Fruit fly (Drosophila melanogaster): Measurements from ENCODE around the gene Vha14-2.

The Vha14-2 gene

DNA sequence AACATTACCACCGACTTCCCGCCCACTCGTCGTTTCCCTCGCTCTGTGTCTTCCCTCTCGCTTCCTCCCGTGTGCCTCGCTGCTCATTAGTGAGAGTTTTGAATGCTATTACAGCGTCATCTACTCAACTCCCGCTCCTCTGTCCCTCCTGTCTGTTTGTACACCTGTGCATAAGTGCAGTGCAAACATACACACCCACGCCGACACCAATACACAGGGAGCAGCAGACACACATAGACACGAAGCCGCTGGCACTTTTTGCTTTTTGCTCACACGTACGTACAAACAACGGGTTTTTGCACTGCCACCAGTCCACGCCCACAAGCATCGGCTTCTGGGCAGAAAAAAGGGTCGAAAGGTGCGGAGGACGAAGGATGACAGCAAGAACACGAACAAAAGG lies 19.4 kb downstream of the Vha14-2 start:
- TF ChIP-seq Hr96 (GFP tag; optimal IDR thresholded peaks at IDR 0.05) (no peak), toe (GFP tag; optimal IDR thresholded peaks at IDR 0.05) (no peak), Crg-1 (GFP tag; optimal IDR thresholded peaks at IDR 0.05) (no peak), CG7101 (tag; optimal IDR thresholded peaks at IDR 0.05) (no peak), CG1620 (GFP tag; optimal IDR thresholded peaks at IDR 0.05) (no peak), tj (GFP tag; optimal IDR thresholded peaks at IDR 0.05) (no peak), Mnt (GFP tag; optimal IDR thresholded peaks at IDR 0.05) (no peak), bab1 (GFP tag; optimal IDR thresholded peaks at IDR 0.05) (no peak), CG12768 (GFP tag; optimal IDR thresholded peaks at IDR 0.05) (no peak), CG14711 (tag; optimal IDR thresholded peaks at IDR 0.05) (no peak), cnc (optimal IDR thresholded peaks at IDR 0.05) (no peak), CG33017 (tag; optimal IDR thresholded peaks at IDR 0.05) (no peak)

DNA sequence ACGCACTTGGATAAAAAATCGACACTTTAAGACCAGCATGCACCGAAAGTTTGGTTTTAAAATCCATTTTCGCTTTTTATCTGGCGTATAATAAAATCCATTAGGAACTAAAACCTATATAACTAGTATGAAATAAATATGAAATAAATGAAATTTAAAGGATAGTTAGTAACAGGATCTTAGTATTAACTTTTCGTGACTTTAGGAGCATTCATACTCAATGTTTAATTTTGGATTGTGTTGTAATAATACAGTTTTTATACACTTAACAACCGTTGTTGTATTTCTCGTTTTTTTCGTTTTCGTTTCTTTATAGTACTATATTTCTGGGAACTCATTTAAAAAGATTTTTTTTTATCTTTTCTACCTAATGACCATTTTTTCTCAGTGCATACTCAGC lies 26.7 kb downstream of the Vha14-2 start:
- TF ChIP-seq cic (GFP tag; optimal IDR thresholded peaks at IDR 0.05): no peak

DNA sequence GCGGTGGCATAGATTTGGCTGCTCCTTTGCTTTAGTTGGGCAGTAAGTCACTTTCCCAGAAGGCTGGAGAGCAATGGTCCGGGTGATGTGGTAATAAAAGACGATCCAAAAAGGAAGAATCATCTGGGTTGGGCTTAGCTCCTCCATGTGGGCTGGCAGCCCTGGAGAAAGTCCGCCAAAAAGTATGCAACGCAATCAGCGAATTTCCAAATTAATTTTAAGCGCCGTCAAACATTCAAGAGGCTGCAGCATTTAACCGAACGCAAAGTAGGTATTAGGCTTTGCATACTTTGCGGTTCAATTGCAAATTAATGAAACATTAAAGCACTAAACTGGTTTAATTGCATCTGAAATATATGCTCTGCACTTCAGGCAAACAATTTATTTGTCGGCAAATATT lies 27.2 kb downstream of the Vha14-2 start:
- TF ChIP-seq bab1 (GFP tag; optimal IDR thresholded peaks at IDR 0.05) (no peak), toe (GFP tag; optimal IDR thresholded peaks at IDR 0.05) (no peak), CG14711 (tag; optimal IDR thresholded peaks at IDR 0.05) (no peak), CG7045 (GFP tag; optimal IDR thresholded peaks at IDR 0.05) (no peak), CG7101 (tag; optimal IDR thresholded peaks at IDR 0.05) (no peak), cnc (optimal IDR thresholded peaks at IDR 0.05) (no peak), kay (GFP tag; ENCODE audit: borderline replicate concordance) (no peak)

DNA sequence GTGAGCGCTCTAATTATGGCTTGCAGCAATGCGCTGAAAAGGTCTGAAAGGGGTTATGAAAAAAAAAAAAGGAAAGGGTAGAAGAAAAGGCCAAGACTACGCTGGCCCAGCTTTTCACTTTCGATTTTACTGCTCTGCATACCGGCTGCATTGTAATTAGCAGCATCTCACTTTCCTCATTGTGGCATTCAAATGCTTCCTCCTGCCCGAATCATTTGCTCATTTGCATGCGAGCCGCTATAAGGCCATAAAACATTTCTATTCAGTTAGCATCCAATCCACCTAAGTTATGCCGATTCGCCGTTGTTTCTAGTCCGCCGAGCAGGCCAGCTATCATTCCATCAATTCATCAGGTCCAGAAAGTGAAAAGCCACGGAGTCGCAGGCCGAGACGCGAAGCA lies 31.2 kb downstream of the Vha14-2 start:
- TF ChIP-seq CG11617 (GFP tag; optimal IDR thresholded peaks at IDR 0.05) (no peak), CG7101 (tag; optimal IDR thresholded peaks at IDR 0.05) (no peak), Mnt (GFP tag; optimal IDR thresholded peaks at IDR 0.05) (no peak), bab1 (GFP tag; optimal IDR thresholded peaks at IDR 0.05) (no peak), pad (GFP tag; optimal IDR thresholded peaks at IDR 0.05) (no peak), Clk (GFP tag; optimal IDR thresholded peaks at IDR 0.05) (no peak), CG1620 (GFP tag; optimal IDR thresholded peaks at IDR 0.05) (no peak), CG7045 (GFP tag; optimal IDR thresholded peaks at IDR 0.05) (no peak), CG14711 (tag; optimal IDR thresholded peaks at IDR 0.05) (no peak), Crg-1 (GFP tag; optimal IDR thresholded peaks at IDR 0.05) (no peak), cic (GFP tag; optimal IDR thresholded peaks at IDR 0.05) (no peak), CG5204 (GFP tag; optimal IDR thresholded peaks at IDR 0.05) (no peak), CG33017 (tag; optimal IDR thresholded peaks at IDR 0.05) (no peak), CG12768 (GFP tag; optimal IDR thresholded peaks at IDR 0.05) (no peak), Hr96 (GFP tag; optimal IDR thresholded peaks at IDR 0.05) (no peak), toe (GFP tag; optimal IDR thresholded peaks at IDR 0.05) (no peak), cnc (optimal IDR thresholded peaks at IDR 0.05) (no peak), tj (GFP tag; optimal IDR thresholded peaks at IDR 0.05) (no peak), ovo (GFP tag; optimal IDR thresholded peaks at IDR 0.05) (no peak), kay (GFP tag; ENCODE audit: borderline replicate concordance) (no peak)

DNA sequence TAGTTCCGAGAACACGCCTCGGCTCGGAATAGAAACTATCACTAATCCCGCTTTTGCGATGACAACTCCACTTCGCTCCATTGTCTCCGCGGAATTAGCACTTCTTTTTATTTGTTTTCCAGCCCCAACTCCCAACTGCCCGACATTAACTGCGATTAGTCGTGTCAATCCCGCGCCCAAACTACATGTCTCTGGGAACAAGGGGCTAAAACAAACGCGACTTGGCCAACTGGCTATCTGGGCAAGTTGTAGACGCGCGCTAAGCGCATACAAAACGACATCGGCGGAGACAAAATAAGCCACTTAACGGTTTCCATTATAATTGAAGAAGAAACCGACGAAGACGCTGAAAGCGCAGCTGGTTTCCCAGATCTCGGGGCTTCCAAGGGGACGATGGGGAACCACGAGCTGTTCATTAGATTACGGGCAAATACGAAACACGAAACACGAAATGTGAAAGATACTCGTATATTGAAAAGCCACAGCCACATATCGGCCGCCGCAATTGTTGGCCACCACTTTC lies 32.4 kb downstream of the Vha14-2 start:
- TF ChIP-seq CG14711 (tag; optimal IDR thresholded peaks at IDR 0.05) (no peak), Crg-1 (GFP tag; optimal IDR thresholded peaks at IDR 0.05) (no peak), ovo (GFP tag; optimal IDR thresholded peaks at IDR 0.05) (no peak), kay (GFP tag; ENCODE audit: borderline replicate concordance) (no peak), Mnt (GFP tag; optimal IDR thresholded peaks at IDR 0.05) (no peak), CG11617 (GFP tag; optimal IDR thresholded peaks at IDR 0.05) (no peak), CG5204 (GFP tag; optimal IDR thresholded peaks at IDR 0.05) (no peak), CG33017 (tag; optimal IDR thresholded peaks at IDR 0.05) (no peak), Clk (GFP tag; optimal IDR thresholded peaks at IDR 0.05) (no peak), cic (GFP tag; optimal IDR thresholded peaks at IDR 0.05) (no peak), CG1620 (GFP tag; optimal IDR thresholded peaks at IDR 0.05) (no peak), CG7045 (GFP tag; optimal IDR thresholded peaks at IDR 0.05) (no peak), cnc (optimal IDR thresholded peaks at IDR 0.05) (no peak), Hr96 (GFP tag; optimal IDR thresholded peaks at IDR 0.05) (no peak), toe (GFP tag; optimal IDR thresholded peaks at IDR 0.05) (no peak)

DNA sequence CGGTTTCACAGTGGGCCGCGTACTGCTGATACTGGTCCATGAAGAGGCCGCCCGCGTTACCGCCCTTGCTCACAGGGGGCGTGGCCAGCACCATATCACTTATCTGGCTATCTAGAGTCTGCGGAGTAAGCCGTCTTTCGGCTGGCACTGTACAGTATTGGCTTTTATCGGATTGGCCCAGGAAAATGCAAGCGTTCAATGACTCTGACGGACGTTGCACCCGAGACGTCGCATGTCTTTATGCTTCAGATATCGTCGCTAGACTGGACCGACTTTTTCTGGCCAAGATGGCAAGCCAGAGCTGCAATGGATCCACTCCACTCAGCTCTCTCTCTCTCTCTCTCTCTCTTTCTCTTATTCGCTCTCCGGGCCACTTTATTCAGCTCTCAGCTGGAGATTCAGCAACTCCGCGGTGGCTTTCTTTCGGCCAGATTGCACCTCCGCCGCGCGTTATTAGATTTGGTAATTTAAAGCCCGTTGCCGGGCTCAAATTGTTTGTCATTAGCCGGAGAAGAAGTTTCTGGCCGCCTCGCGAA lies 34.6 kb downstream of the Vha14-2 start, which contains the start of gene CG31559:
TSS of gene CG31559 (minus strand) at position 273 of the 536 bp plus-strand sequence.
- TF ChIP-seq Mnt (GFP tag; optimal IDR thresholded peaks at IDR 0.05) (no peak), CG33017 (tag; optimal IDR thresholded peaks at IDR 0.05) (no peak), cic (GFP tag; optimal IDR thresholded peaks at IDR 0.05) (no peak), cnc (optimal IDR thresholded peaks at IDR 0.05) (no peak), CG11617 (GFP tag; optimal IDR thresholded peaks at IDR 0.05) (no peak), ovo (GFP tag; optimal IDR thresholded peaks at IDR 0.05) (no peak), CG7045 (GFP tag; optimal IDR thresholded peaks at IDR 0.05) (no peak), pad (GFP tag; optimal IDR thresholded peaks at IDR 0.05) (no peak), Hr96 (GFP tag; optimal IDR thresholded peaks at IDR 0.05) (no peak), tj (GFP tag; optimal IDR thresholded peaks at IDR 0.05) (no peak), CG7101 (tag; optimal IDR thresholded peaks at IDR 0.05) (no peak), kay (GFP tag; ENCODE audit: borderline replicate concordance) (no peak), Crg-1 (GFP tag; optimal IDR thresholded peaks at IDR 0.05) (no peak), CG5204 (GFP tag; optimal IDR thresholded peaks at IDR 0.05) (no peak), CG1620 (GFP tag; optimal IDR thresholded peaks at IDR 0.05) (no peak)

DNA sequence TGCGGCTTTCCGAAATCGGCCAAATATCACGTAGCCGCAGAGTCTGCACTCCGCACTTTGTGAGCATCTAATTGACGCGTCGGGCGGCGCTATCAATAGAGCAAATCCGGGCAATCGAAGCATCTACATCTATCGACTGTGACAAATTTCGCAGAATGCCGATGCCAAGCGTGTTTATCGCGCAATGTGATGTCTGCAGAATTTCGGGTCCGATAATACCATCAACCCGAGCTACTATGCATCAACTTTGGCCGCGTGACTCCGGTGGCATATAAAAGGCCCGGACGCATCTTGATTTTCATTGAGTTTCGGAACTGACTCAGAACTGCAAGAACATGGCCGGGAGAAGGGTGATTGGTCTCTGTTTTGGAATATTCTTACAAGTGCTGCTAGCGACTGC lies 44.8 kb downstream of the Vha14-2 start, which contains the start of gene CG1077:
TSS of gene CG1077 (plus strand) at position 301 of the 400 bp plus-strand sequence.
- TF ChIP-seq Mnt (GFP tag; optimal IDR thresholded peaks at IDR 0.05): no peak
- no peak for TF ChIP-seq CG7101 (tag; optimal IDR thresholded peaks at IDR 0.05)
- TF ChIP-seq tj (GFP tag; optimal IDR thresholded peaks at IDR 0.05): no peak
- TF ChIP-seq CG1620 (GFP tag; optimal IDR thresholded peaks at IDR 0.05): no peak
- TF ChIP-seq CG33017 (tag; optimal IDR thresholded peaks at IDR 0.05): no peak
- no peak for TF ChIP-seq cnc (optimal IDR thresholded peaks at IDR 0.05)
- no peak for TF ChIP-seq CG14711 (tag; optimal IDR thresholded peaks at IDR 0.05)
- TF ChIP-seq ovo (GFP tag; optimal IDR thresholded peaks at IDR 0.05): no peak
- no peak for TF ChIP-seq Crg-1 (GFP tag; optimal IDR thresholded peaks at IDR 0.05)
- TF ChIP-seq CG12768 (GFP tag; optimal IDR thresholded peaks at IDR 0.05): no peak
- no peak for TF ChIP-seq pad (GFP tag; optimal IDR thresholded peaks at IDR 0.05)
- no peak for TF ChIP-seq toe (GFP tag; optimal IDR thresholded peaks at IDR 0.05)
- no peak for TF ChIP-seq Clk (GFP tag; optimal IDR thresholded peaks at IDR 0.05)
- no peak for TF ChIP-seq Hr96 (GFP tag; optimal IDR thresholded peaks at IDR 0.05)
- no peak for TF ChIP-seq bab1 (GFP tag; optimal IDR thresholded peaks at IDR 0.05)
- no peak for TF ChIP-seq CG5204 (GFP tag; optimal IDR thresholded peaks at IDR 0.05)
- TF ChIP-seq CG11617 (GFP tag; optimal IDR thresholded peaks at IDR 0.05): no peak
